Fruit fly (Drosophila melanogaster): ENCODE results near the gene ABCB7.

dm6 chr3L:1590194-1590593 is 28.0 kb upstream of the ABCB7 start:
- TF ChIP-seq CG8478 (optimal IDR thresholded peaks at IDR 0.05): no peak
- TF ChIP-seq CTCF (optimal IDR thresholded peaks at IDR 0.05): no peak

Measured in S2 (cell line).